Fruit fly (Drosophila melanogaster): ENCODE results near the gene kibra.

DNA sequence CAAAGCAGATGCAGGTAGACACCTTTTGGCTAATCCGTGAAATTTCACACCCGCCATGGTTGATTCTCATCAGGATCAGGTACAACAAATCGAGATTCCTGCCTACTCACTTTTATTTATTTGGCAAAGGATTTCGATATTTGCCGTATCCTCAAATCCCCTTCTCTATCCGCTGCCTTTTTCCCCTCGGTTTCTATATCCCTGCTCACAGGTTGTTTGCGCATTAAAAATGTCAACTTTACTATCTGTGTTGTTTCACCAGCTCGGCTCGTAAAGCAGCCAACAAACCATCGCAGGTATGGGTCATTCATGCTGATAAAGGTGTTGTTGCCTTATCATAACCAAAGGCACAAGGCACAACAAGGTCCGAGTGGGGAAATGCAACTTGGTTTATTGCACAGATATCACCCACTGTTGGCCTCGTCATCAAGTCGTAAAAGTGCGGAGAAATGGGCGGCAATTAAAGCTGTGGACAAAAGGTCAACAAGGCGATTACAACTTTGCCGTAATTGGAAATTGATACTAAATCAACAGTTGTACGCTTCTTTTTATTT, 43.9 kb downstream of the kibra start:
- TF ChIP-seq psq (optimal IDR thresholded peaks at IDR 0.05) (no peak), Myc (optimal IDR thresholded peaks at IDR 0.05) (no peak)

Measured in Kc167 (cell line).